Worm (Caenorhabditis elegans) whole organism, L2 larva: ENCODE data around the gene egl-27.

Experiments
- C34F6.9 ChIP-seq: fragments of 150-350 bp; optimal IDR thresholded peaks from 2 replicates; lab custom pipeline; 2014; ENCODE audit warnings: missing biosample characterization, missing genetic modification characterization
- F13H6.1 ChIP-seq: sonication (generic microtip); optimal IDR thresholded peaks from 2 replicates; lab custom pipeline; 2016; ENCODE audit warnings: missing genetic modification characterization, missing compliant biosample characterization
- R02D3.7 ChIP-seq: fragments of 150-350 bp; optimal IDR thresholded peaks from 2 replicates; lab custom pipeline; 2014; ENCODE audit warnings: missing biosample characterization, missing genetic modification characterization
- Y55F3AM.14 ChIP-seq: fragments of 200-800 bp; sonication (Bioruptor generic); optimal IDR thresholded peaks from 2 replicates; lab custom pipeline; 2018; ENCODE audit warnings: mild to moderate bottlenecking, missing genetic modification characterization, missing compliant biosample characterization
- ZK546.5 ChIP-seq: sonication (generic microtip); optimal IDR thresholded peaks from 2 replicates; lab custom pipeline; 2017; ENCODE audit warnings: missing biosample characterization, missing genetic modification characterization
- alr-1 ChIP-seq: fragments of 150-350 bp; optimal IDR thresholded peaks from 2 replicates; lab custom pipeline; 2014; ENCODE audit warnings: missing biosample characterization, missing genetic modification characterization
- aly-2 ChIP-seq: fragments of 150-350 bp; optimal IDR thresholded peaks from 2 replicates; lab custom pipeline; 2014; ENCODE audit warnings: missing biosample characterization, missing genetic modification characterization
- ama-1 ChIP-seq: fragments of 150-350 bp; optimal IDR thresholded peaks from 2 replicates; lab custom pipeline; 2018; ENCODE audit warnings: inconsistent platforms
- blmp-1 ChIP-seq: sonication (generic microtip); optimal IDR thresholded peaks from 2 replicates; lab custom pipeline; 2017; ENCODE audit warnings: missing genetic modification characterization, mild to moderate bottlenecking, missing compliant biosample characterization, antibody characterized with exemption, moderate library complexity; ENCODE audit not compliant: insufficient read depth
- ceh-16 ChIP-seq: fragments of 150-350 bp; optimal IDR thresholded peaks from 2 replicates; lab custom pipeline; 2014; ENCODE audit warnings: missing biosample characterization, missing genetic modification characterization
- ceh-82 ChIP-seq: fragments of 150-350 bp; optimal IDR thresholded peaks from 2 replicates; lab custom pipeline; 2014; ENCODE audit warnings: missing biosample characterization, missing genetic modification characterization
- crh-2 ChIP-seq: sonication (generic microtip); optimal IDR thresholded peaks from 2 replicates; lab custom pipeline; 2017; ENCODE audit warnings: missing biosample characterization, missing genetic modification characterization
- dmd-4 ChIP-seq: sonication (generic microtip); optimal IDR thresholded peaks from 2 replicates; lab custom pipeline; 2017; ENCODE audit warnings: missing biosample characterization, missing genetic modification characterization
- egl-27 ChIP-seq: sonication (generic microtip); optimal IDR thresholded peaks from 3 replicates; lab custom pipeline; 2017; ENCODE audit warnings: missing biosample characterization, missing genetic modification reagents, missing genetic modification characterization
- elt-1 ChIP-seq: fragments of 150-350 bp; optimal IDR thresholded peaks from 2 replicates; lab custom pipeline; 2014; ENCODE audit warnings: missing biosample characterization, missing genetic modification characterization
- elt-3 ChIP-seq: sonication (generic microtip); optimal IDR thresholded peaks from 2 replicates; lab custom pipeline; 2017; ENCODE audit warnings: missing biosample characterization, missing genetic modification characterization
- fos-1 ChIP-seq: fragments of 150-350 bp; optimal IDR thresholded peaks from 2 replicates; lab custom pipeline; 2014; ENCODE audit warnings: missing biosample characterization, missing genetic modification characterization
- gmeb-1 ChIP-seq: fragments of 150-350 bp; optimal IDR thresholded peaks from 2 replicates; lab custom pipeline; 2014; ENCODE audit warnings: missing biosample characterization, missing genetic modification characterization
- lin-11 ChIP-seq: fragments of 150-350 bp; sonication (generic microtip); optimal IDR thresholded peaks from 2 replicates; lab custom pipeline; 2014; ENCODE audit warnings: missing biosample characterization, missing genetic modification characterization, inconsistent platforms, mixed read lengths
- lin-13 ChIP-seq: fragments of 150-350 bp; optimal IDR thresholded peaks from 2 replicates; lab custom pipeline; 2014; ENCODE audit warnings: missing biosample characterization, missing genetic modification reagents, missing genetic modification characterization
- lin-39 ChIP-seq: fragments of 150-350 bp; optimal IDR thresholded peaks from 2 replicates; lab custom pipeline; 2014; ENCODE audit warnings: missing biosample characterization, missing genetic modification reagents, missing genetic modification characterization
- lsy-2 ChIP-seq, 2 experiments: fragments of 150-350 bp in 1 of 2; sonication (generic microtip) in 1 of 2; optimal IDR thresholded peaks; 2 replicates each; lab custom pipeline; 2014 to 2017; ENCODE audit warnings: missing biosample characterization in 2 of 2, missing genetic modification characterization in 2 of 2
- mab-5 ChIP-seq: fragments of 150-350 bp; optimal IDR thresholded peaks from 2 replicates; lab custom pipeline; 2014; ENCODE audit warnings: missing biosample characterization, missing genetic modification characterization
- mbf-1 ChIP-seq: sonication (generic microtip); optimal IDR thresholded peaks from 2 replicates; lab custom pipeline; 2017; ENCODE audit warnings: missing biosample characterization, missing genetic modification characterization
- mdl-1 ChIP-seq, 2 experiments: fragments of 150-350 bp in 1 of 2; sonication (generic microtip) in 1 of 2; optimal IDR thresholded peaks; 2 replicates each; lab custom pipeline; 2017; ENCODE audit warnings: missing biosample characterization in 2 of 2, missing genetic modification characterization in 2 of 2
- nhr-10 ChIP-seq: sonication (generic microtip); optimal IDR thresholded peaks from 2 replicates; lab custom pipeline; 2017; ENCODE audit warnings: missing biosample characterization, missing genetic modification characterization
- nhr-11 ChIP-seq: fragments of 150-350 bp; optimal IDR thresholded peaks from 2 replicates; lab custom pipeline; 2014; ENCODE audit warnings: missing biosample characterization, missing genetic modification characterization
- nhr-12 ChIP-seq: fragments of 150-350 bp; optimal IDR thresholded peaks from 2 replicates; lab custom pipeline; 2014; ENCODE audit warnings: missing biosample characterization, missing genetic modification characterization
- nhr-129 ChIP-seq: fragments of 150-350 bp; optimal IDR thresholded peaks from 2 replicates; lab custom pipeline; 2014; ENCODE audit warnings: missing biosample characterization, missing genetic modification characterization
- nhr-21 ChIP-seq: fragments of 150-350 bp; optimal IDR thresholded peaks from 2 replicates; lab custom pipeline; 2014; ENCODE audit warnings: missing biosample characterization, missing genetic modification characterization
- nhr-23 ChIP-seq: fragments of 150-350 bp; optimal IDR thresholded peaks from 2 replicates; lab custom pipeline; 2014; ENCODE audit warnings: missing biosample characterization, missing genetic modification reagents, missing genetic modification characterization
- nhr-237 ChIP-seq: fragments of 150-350 bp; optimal IDR thresholded peaks from 2 replicates; lab custom pipeline; 2014; ENCODE audit warnings: missing biosample characterization, missing genetic modification characterization
- nhr-25 ChIP-seq: fragments of 150-350 bp; sonication (generic microtip); optimal IDR thresholded peaks from 3 replicates; lab custom pipeline; 2014; ENCODE audit warnings: missing biosample characterization, missing genetic modification characterization
- nhr-6 ChIP-seq: fragments of 150-350 bp; optimal IDR thresholded peaks from 2 replicates; lab custom pipeline; 2014; ENCODE audit warnings: missing biosample characterization, missing genetic modification characterization
- nhr-77 ChIP-seq: fragments of 150-350 bp; optimal IDR thresholded peaks from 2 replicates; lab custom pipeline; 2014; ENCODE audit warnings: missing biosample characterization, missing genetic modification characterization
- peb-1 ChIP-seq: fragments of 150-350 bp; optimal IDR thresholded peaks from 2 replicates; lab custom pipeline; 2014; ENCODE audit warnings: missing biosample characterization, missing genetic modification characterization
- sem-4 ChIP-seq: fragments of 150-350 bp; optimal IDR thresholded peaks from 2 replicates; lab custom pipeline; 2014; ENCODE audit warnings: missing biosample characterization, missing genetic modification reagents, missing genetic modification characterization
- skn-1 ChIP-seq: sonication (generic microtip); optimal IDR thresholded peaks from 2 replicates; lab custom pipeline; 2017; ENCODE audit warnings: missing biosample characterization, missing genetic modification characterization
- sma-3 ChIP-seq: sonication (generic microtip); optimal IDR thresholded peaks from 2 replicates; lab custom pipeline; 2016; ENCODE audit warnings: missing genetic modification reagents, missing genetic modification characterization, missing compliant biosample characterization
- sma-9 ChIP-seq, 2 experiments: fragments of 150-350 bp in 1 of 2; sonication (generic microtip) in 1 of 2; optimal IDR thresholded peaks; 2 replicates each; lab custom pipeline; 2014 to 2016; ENCODE audit warnings: missing genetic modification characterization in 2 of 2, mild to moderate bottlenecking in 1 of 2, missing biosample characterization in 1 of 2, missing compliant biosample characterization in 1 of 2, missing genetic modification reagents in 1 of 2, moderate library complexity in 1 of 2
- snpc-4 ChIP-seq: fragments of 150-350 bp; optimal IDR thresholded peaks from 2 replicates; lab custom pipeline; 2014; ENCODE audit warnings: missing biosample characterization, missing genetic modification characterization
- unc-39 ChIP-seq: fragments of 150-350 bp; optimal IDR thresholded peaks from 2 replicates; lab custom pipeline; 2014; ENCODE audit warnings: missing biosample characterization, missing genetic modification characterization
- unc-55 ChIP-seq: fragments of 150-350 bp; sonication (generic microtip); optimal IDR thresholded peaks from 3 replicates; lab custom pipeline; 2014; ENCODE audit warnings: missing biosample characterization, missing genetic modification reagents, missing genetic modification characterization
- unc-62 ChIP-seq: fragments of 150-350 bp; optimal IDR thresholded peaks from 2 replicates; lab custom pipeline; 2014; ENCODE audit warnings: missing biosample characterization, missing genetic modification reagents, missing genetic modification characterization
- zag-1 ChIP-seq: fragments of 150-350 bp; optimal IDR thresholded peaks from 2 replicates; lab custom pipeline; 2014; ENCODE audit warnings: missing biosample characterization, missing genetic modification characterization
- ztf-1 ChIP-seq: fragments of 200-800 bp; sonication (Bioruptor generic); conservative IDR thresholded peaks from 2 replicates; pipeline ENCODE4 v1.3.6; 2022; ENCODE audit warnings: missing genetic modification characterization, missing compliant biosample characterization
- ztf-11 ChIP-seq: sonication (generic microtip); optimal IDR thresholded peaks from 2 replicates; lab custom pipeline; 2017; ENCODE audit warnings: missing biosample characterization, missing genetic modification characterization
- ztf-4 ChIP-seq: fragments of 150-350 bp; optimal IDR thresholded peaks from 2 replicates; lab custom pipeline; 2014; ENCODE audit warnings: missing biosample characterization, missing genetic modification characterization

Gene egl-27

ce11 chrII:6821832-6822231 lies 13.0 kb upstream of the egl-27 start:
- TF ChIP-seq mbf-1 (tag; lab: Kevin White, UChicago) (no peak), Y55F3AM.14 (GFP tag; lab: Kevin White, UChicago) (no peak), fos-1 (tag; lab: Kevin White, UChicago) (peak; percentile 95), nhr-23 (tag; lab: Kevin White, UChicago) (no peak), sma-9 (GFP tag; optimal IDR thresholded peaks at IDR 0.05; lab: Kevin White, UChicago) (peak; percentile 84), sma-9 (tag; optimal IDR thresholded peaks at IDR 0.05; lab: Kevin White, UChicago) (no peak), crh-2 (tag; lab: Kevin White, UChicago) (peak; percentile 57)

ce11 chrII:6822347-6822746 lies 12.5 kb upstream of the egl-27 start:
- TF ChIP-seq ceh-16 (peak; percentile 94), sma-9 (GFP tag; optimal IDR thresholded peaks at IDR 0.05; lab: Kevin White, UChicago) (peak; percentile 91), sma-9 (tag; optimal IDR thresholded peaks at IDR 0.05; lab: Kevin White, UChicago) (no peak), C34F6.9 (no peak), nhr-10 (tag; lab: Kevin White, UChicago) (no peak), mdl-1 (tag; optimal IDR thresholded peaks at IDR 0.05; lab: Kevin White, UChicago) (peak; percentile 32 to 56), egl-27 (tag; lab: Kevin White, UChicago) (peak; percentile 78), nhr-21 (tag; lab: Kevin White, UChicago) (peak; percentile 81), skn-1 (no peak), lin-39 (tag; lab: Kevin White, UChicago) (no peak), dmd-4 (tag; lab: Kevin White, UChicago) (no peak), lin-13 (peak; percentile 20), F13H6.1 (peak; percentile 67), snpc-4 (no peak), unc-62 (peak; percentile 48), ama-1 (no peak), nhr-129 (tag; lab: Kevin White, UChicago) (peak; percentile 58), sem-4 (peak; percentile 89), sma-3 (GFP tag; lab: Kevin White, UChicago) (peak; percentile 59), fos-1 (tag; lab: Kevin White, UChicago) (peak; percentile 92), mab-5 (peak; percentile 68), ztf-1 (GFP tag; lab: Robert Waterston, UW) (no peak), blmp-1 (tag; lab: Kevin White, UChicago) (peak; percentile 81), nhr-25 (tag; lab: Kevin White, UChicago) (peak; percentile 78), nhr-12 (no peak), elt-1 (tag; lab: Kevin White, UChicago) (peak; percentile 88), gmeb-1 (peak; percentile 47), nhr-23 (tag; lab: Kevin White, UChicago) (no peak), nhr-77 (no peak), ceh-82 (tag; lab: Kevin White, UChicago) (no peak), alr-1 (no peak), ztf-11 (tag; lab: Kevin White, UChicago) (no peak), ztf-4 (tag; lab: Kevin White, UChicago) (peak; percentile 41), nhr-237 (tag; lab: Kevin White, UChicago) (no peak), R02D3.7 (tag; lab: Kevin White, UChicago) (no peak), unc-39 (tag; lab: Kevin White, UChicago) (no peak), zag-1 (tag; lab: Kevin White, UChicago) (no peak), elt-3 (tag; lab: Kevin White, UChicago) (no peak), mbf-1 (tag; lab: Kevin White, UChicago) (no peak), crh-2 (tag; lab: Kevin White, UChicago) (peak; percentile 86), lsy-2 (tag; optimal IDR thresholded peaks at IDR 0.05; lab: Kevin White, UChicago) (peak; percentile 3 to 59), aly-2 (no peak), nhr-6 (tag; lab: Kevin White, UChicago) (peak; percentile 64), nhr-11 (tag; lab: Kevin White, UChicago) (no peak), Y55F3AM.14 (GFP tag; lab: Kevin White, UChicago) (no peak), ZK546.5 (no peak), unc-55 (GFP tag; lab: Kevin White, UChicago) (peak; percentile 37), peb-1 (no peak), lin-11 (tag; lab: Kevin White, UChicago) (no peak)
